Worm (Caenorhabditis elegans) whole organism, L4 larva: ENCODE results near the gene ncx-8.
A peak's percentile ranks its signal among the peaks of the same experiment; 100 is the strongest.

Source experiments
- D1046.2 ChIP-seq: fragments of 200-800 bp; sonication (Bioruptor generic); IDR thresholded peaks from 2 replicates; pipeline ENCODE4 v1.3.6; 2022; ENCODE audit warnings: missing genetic modification characterization, missing compliant biosample characterization
- F44E2.7 ChIP-seq: fragments of 200-800 bp; sonication (Bioruptor generic); IDR thresholded peaks from 2 replicates; pipeline ENCODE4 v2.1.2; 2022; ENCODE audit warnings: missing genetic modification characterization, missing compliant biosample characterization
- Y105C5A.15 ChIP-seq: fragments of 200-800 bp; sonication (Bioruptor generic); IDR thresholded peaks from 2 replicates; pipeline ENCODE4 v1.3.6; 2022; ENCODE audit warnings: missing genetic modification characterization, missing compliant biosample characterization
- Y75B8A.6 ChIP-seq: fragments of 200-800 bp; sonication (Bioruptor generic); IDR thresholded peaks from 2 replicates; pipeline ENCODE4 v1.3.6; 2022; ENCODE audit warnings: missing genetic modification reagents, missing genetic modification characterization, missing compliant biosample characterization
- ama-1 ChIP-seq: fragments of 150-350 bp; optimal IDR thresholded peaks from 2 replicates; lab custom pipeline; 2014; ENCODE audit warnings: inconsistent platforms, mixed read lengths
- ceh-62 ChIP-seq: sonication (generic microtip); optimal IDR thresholded peaks from 2 replicates; lab custom pipeline; 2017; ENCODE audit warnings: missing biosample characterization, missing genetic modification characterization
- daf-16 ChIP-seq, 3 experiments: sonication (generic microtip); optimal IDR thresholded peaks; 2 replicates each; lab custom pipeline; 2016 to 2017; ENCODE audit warnings: missing genetic modification characterization in 3 of 3, missing genetic modification reagents in 3 of 3, mild to moderate bottlenecking in 2 of 3, missing compliant biosample characterization in 2 of 3, missing biosample characterization in 1 of 3, moderate library complexity in 1 of 3
- daf-19 ChIP-seq: fragments of 200-800 bp; sonication (Bioruptor generic); conservative IDR thresholded peaks from 2 replicates; pipeline ENCODE4 v1.3.6; 2022; ENCODE audit warnings: missing genetic modification characterization, missing compliant biosample characterization
- dmd-6 ChIP-seq: fragments of 200-800 bp; sonication (Bioruptor generic); IDR thresholded peaks from 2 replicates; pipeline ENCODE4 v1.3.6; 2022; ENCODE audit warnings: missing genetic modification reagents, missing genetic modification characterization, missing compliant biosample characterization
- dve-1 ChIP-seq: sonication (generic microtip); optimal IDR thresholded peaks from 2 replicates; lab custom pipeline; 2017; ENCODE audit warnings: antibody characterized with exemption, mild to moderate bottlenecking, missing genetic modification characterization, missing compliant biosample characterization; ENCODE audit not compliant: insufficient read depth
- gei-8 ChIP-seq: fragments of 200-800 bp; sonication (Bioruptor generic); optimal IDR thresholded peaks from 2 replicates; lab custom pipeline; 2018; ENCODE audit warnings: mild to moderate bottlenecking, missing genetic modification characterization, missing compliant biosample characterization
- hlh-11 ChIP-seq: fragments of 200-800 bp; sonication (Bioruptor generic); optimal IDR thresholded peaks from 2 replicates; lab custom pipeline; 2018; ENCODE audit warnings: mild to moderate bottlenecking, missing genetic modification characterization, missing compliant biosample characterization
- hlh-30 ChIP-seq: sonication (generic microtip); optimal IDR thresholded peaks from 2 replicates; lab custom pipeline; 2017; ENCODE audit warnings: antibody characterized with exemption, mild to moderate bottlenecking, missing genetic modification characterization, missing compliant biosample characterization; ENCODE audit not compliant: insufficient read depth
- jun-1 ChIP-seq: fragments of 150-350 bp; optimal IDR thresholded peaks from 2 replicates; lab custom pipeline; 2014; ENCODE audit warnings: missing biosample characterization, missing genetic modification reagents, missing genetic modification characterization
- lin-1 ChIP-seq: fragments of 200-800 bp; sonication (Bioruptor generic); IDR thresholded peaks from 2 replicates; pipeline ENCODE4 v1.3.6; 2022; ENCODE audit warnings: missing genetic modification reagents, missing genetic modification characterization, missing compliant biosample characterization
- lin-15B ChIP-seq: fragments of 150-350 bp; sonication (generic microtip); optimal IDR thresholded peaks from 3 replicates; lab custom pipeline; 2014; ENCODE audit warnings: missing biosample characterization, missing genetic modification characterization
- lin-29 ChIP-seq: fragments of 200-800 bp; sonication (Bioruptor generic); IDR thresholded peaks from 2 replicates; pipeline ENCODE4 v1.3.6; 2022; ENCODE audit warnings: missing genetic modification reagents, missing genetic modification characterization, missing compliant biosample characterization
- lin-39 ChIP-seq: fragments of 150-350 bp; optimal IDR thresholded peaks from 2 replicates; lab custom pipeline; 2014; ENCODE audit warnings: missing biosample characterization, missing genetic modification reagents, missing genetic modification characterization
- lsy-2 ChIP-seq, 2 experiments: fragments of 150-350 bp in 1 of 2; sonication (generic microtip) in 1 of 2; optimal IDR thresholded peaks; 2 replicates each; lab custom pipeline; 2014 to 2017; ENCODE audit warnings: missing biosample characterization in 2 of 2, missing genetic modification characterization in 2 of 2
- mdl-1 ChIP-seq, 2 experiments: fragments of 150-350 bp in 1 of 2; sonication (generic microtip) in 1 of 2; optimal IDR thresholded peaks; 2 replicates each; lab custom pipeline; 2014 to 2017; ENCODE audit warnings: missing biosample characterization in 2 of 2, missing genetic modification characterization in 2 of 2
- mes-2 ChIP-seq: sonication (generic microtip); optimal IDR thresholded peaks from 2 replicates; lab custom pipeline; 2016; ENCODE audit warnings: missing genotype, mild to moderate bottlenecking, missing genetic modification characterization, missing compliant biosample characterization; ENCODE audit not compliant: poor library complexity, severe bottlenecking
- mxl-3 ChIP-seq: fragments of 200-800 bp; sonication (Bioruptor generic); optimal IDR thresholded peaks from 2 replicates; lab custom pipeline; 2018; ENCODE audit warnings: mild to moderate bottlenecking, missing genetic modification characterization, missing compliant biosample characterization
- nhr-10 ChIP-seq: fragments of 150-350 bp; optimal IDR thresholded peaks from 2 replicates; lab custom pipeline; 2014; ENCODE audit warnings: missing biosample characterization, missing genetic modification characterization
- nhr-102 ChIP-seq: sonication (generic microtip); optimal IDR thresholded peaks from 2 replicates; lab custom pipeline; 2016; ENCODE audit warnings: mild to moderate bottlenecking, missing genetic modification characterization, moderate library complexity, missing compliant biosample characterization
- nhr-28 ChIP-seq: fragments of 150-350 bp; optimal IDR thresholded peaks from 2 replicates; lab custom pipeline; 2014; ENCODE audit warnings: missing biosample characterization, missing genetic modification characterization
- nhr-48 ChIP-seq: sonication (generic microtip); optimal IDR thresholded peaks from 2 replicates; lab custom pipeline; 2016; ENCODE audit warnings: mild to moderate bottlenecking, missing genetic modification characterization, missing compliant biosample characterization
- nhr-6 ChIP-seq: fragments of 150-350 bp; optimal IDR thresholded peaks from 2 replicates; lab custom pipeline; 2014; ENCODE audit warnings: missing biosample characterization, missing genetic modification characterization
- nhr-77 ChIP-seq: fragments of 150-350 bp; optimal IDR thresholded peaks from 2 replicates; lab custom pipeline; 2014; ENCODE audit warnings: missing biosample characterization, missing genetic modification characterization
- php-3 ChIP-seq: fragments of 200-800 bp; sonication (Bioruptor generic); IDR thresholded peaks from 2 replicates; pipeline ENCODE4 v1.3.6; 2022; ENCODE audit warnings: missing genetic modification reagents, missing genetic modification characterization, missing compliant biosample characterization
- pqm-1 ChIP-seq: sonication (generic microtip); optimal IDR thresholded peaks from 2 replicates; lab custom pipeline; 2017; ENCODE audit warnings: missing biosample characterization, missing genetic modification characterization
- set-16 ChIP-seq: fragments of 200-800 bp; sonication (Bioruptor generic); IDR thresholded peaks from 2 replicates; pipeline ENCODE4 v1.3.6; 2022; ENCODE audit warnings: missing genetic modification reagents, missing genetic modification characterization, missing compliant biosample characterization
- snpc-1.2 ChIP-seq: fragments of 200-800 bp; sonication (Bioruptor generic); IDR thresholded peaks from 2 replicates; pipeline ENCODE4 v1.3.6; 2022; ENCODE audit warnings: missing genetic modification reagents, missing genetic modification characterization, missing compliant biosample characterization
- tra-1 ChIP-seq: fragments of 200-800 bp; sonication (Bioruptor generic); IDR thresholded peaks from 2 replicates; pipeline ENCODE4 v1.3.6; 2022; ENCODE audit warnings: missing genetic modification reagents, missing genetic modification characterization, missing compliant biosample characterization
- unc-39 ChIP-seq: sonication (generic microtip); optimal IDR thresholded peaks from 2 replicates; lab custom pipeline; 2017; ENCODE audit warnings: missing biosample characterization, missing genetic modification characterization
- unc-62 ChIP-seq, 3 experiments: fragments of 150-350 bp in 1 of 3; sonication (generic microtip); optimal IDR thresholded peaks in 2 of 3; peaks in 1 of 3; 1 replicate in 1 of 3; 2 replicates in 2 of 3; lab custom pipeline; 2014 to 2017; ENCODE audit warnings: missing biosample characterization in 3 of 3, missing genetic modification characterization in 3 of 3, missing genetic modification reagents in 3 of 3, missing genotype in 1 of 3
- zag-1 ChIP-seq: fragments of 150-350 bp; optimal IDR thresholded peaks from 2 replicates; lab custom pipeline; 2014; ENCODE audit warnings: missing biosample characterization, missing genetic modification characterization
- ztf-11 ChIP-seq: fragments of 150-350 bp; optimal IDR thresholded peaks from 2 replicates; lab custom pipeline; 2014; ENCODE audit warnings: missing biosample characterization, missing genetic modification characterization

ncx-8 gene

DNA sequence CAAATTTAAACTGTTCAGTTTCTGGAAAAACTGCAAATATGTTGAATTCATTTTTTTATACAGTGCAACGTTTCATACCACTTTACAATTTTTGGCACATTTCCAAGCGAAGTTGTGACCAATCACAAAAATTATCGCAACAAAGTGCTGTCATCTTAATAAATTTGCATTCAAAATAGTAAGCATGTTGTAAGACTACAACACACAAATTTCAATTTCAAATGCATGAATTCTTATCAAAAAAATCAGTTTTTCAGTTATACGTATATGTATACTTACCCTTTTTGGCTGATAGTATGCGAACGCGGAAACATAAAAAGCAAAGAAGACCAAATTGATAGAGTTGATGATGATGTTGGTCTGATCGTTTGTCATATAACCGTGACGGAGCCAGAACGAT lies 43.2 kb upstream of the ncx-8 start (continued):
- 0 out of 2 replicates have a peak, but pooled peaks have one; percentile 23 for TF ChIP-seq tra-1
- no peak for TF ChIP-seq lin-15B
- TF ChIP-seq jun-1 (tag; lab: Kevin White, UChicago), result no peak
- TF ChIP-seq snpc-1.2 (GFP tag; lab: Robert Waterston, UW), result no peak
- no peak for TF ChIP-seq hlh-30 (tag; lab: Kevin White, UChicago)
- no peak for TF ChIP-seq ceh-62 (tag; lab: Kevin White, UChicago)
- no peak for TF ChIP-seq unc-62 (GFP tag; optimal IDR thresholded peaks at IDR 0.05 in 1 of 2; lab: Kevin White, UChicago)
- TF ChIP-seq unc-62 (tag; optimal IDR thresholded peaks at IDR 0.05; lab: Kevin White, UChicago), result no peak
- TF ChIP-seq Y105C5A.15 (GFP tag; lab: Robert Waterston, UW), result no peak
- no peak for TF ChIP-seq unc-39 (tag; lab: Kevin White, UChicago)
- TF ChIP-seq set-16 (GFP tag; lab: Robert Waterston, UW), result no peak
- TF ChIP-seq nhr-6 (tag; lab: Kevin White, UChicago), result no peak
- TF ChIP-seq F44E2.7, result no peak
- TF ChIP-seq lsy-2 (tag; optimal IDR thresholded peaks at IDR 0.05; lab: Kevin White, UChicago), result no peak
- peak; percentile 89 for TF ChIP-seq pqm-1 (tag; lab: Kevin White, UChicago)
- peak in 1 of 2 experiments; percentile 46 for TF ChIP-seq mdl-1 (tag; optimal IDR thresholded peaks at IDR 0.05; lab: Kevin White, UChicago)
- peak; percentile 14 for TF ChIP-seq nhr-48 (tag; lab: Kevin White, UChicago)
- TF ChIP-seq nhr-77 (tag; lab: Kevin White, UChicago), result peak; percentile 76
- TF ChIP-seq Y75B8A.6 (GFP tag; lab: Robert Waterston, UW), result no peak
- TF ChIP-seq gei-8, result no peak
- peak; percentile 99 for TF ChIP-seq nhr-28 (tag; lab: Kevin White, UChicago)
- TF ChIP-seq daf-19 (GFP tag; lab: Robert Waterston, UW), result no peak
- TF ChIP-seq hlh-11, result peak; percentile 82
- no peak for TF ChIP-seq zag-1

DNA sequence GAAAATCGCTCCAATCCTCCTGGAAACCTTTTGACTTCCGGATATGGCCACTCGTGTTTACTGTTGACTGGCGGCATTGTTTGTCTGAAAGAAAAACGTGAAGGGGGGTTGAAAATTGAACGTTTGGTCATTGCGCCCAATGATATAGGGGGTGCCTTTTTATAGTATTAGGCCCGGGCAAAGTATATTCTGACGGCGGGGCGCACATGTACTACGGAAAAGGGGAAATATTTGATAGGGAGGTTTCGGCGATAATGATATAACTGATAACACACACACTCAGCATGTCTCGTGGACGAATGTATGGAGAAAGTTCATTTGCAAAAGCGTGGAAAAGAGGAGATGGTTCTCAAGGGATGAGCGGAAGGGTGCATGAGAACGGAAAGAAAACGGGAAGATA lies 40.6 kb upstream of the ncx-8 start, which contains the start of gene cpt-4:
Gene cpt-4 (minus strand): TSS at position 84 of the 400 bp plus-strand sequence.
- TF ChIP-seq php-3 (GFP tag; lab: Robert Waterston, UW), result peak; percentile 41; the same call in 1 of the 2 replicates
- TF ChIP-seq nhr-10 (tag; lab: Kevin White, UChicago), result no peak
- TF ChIP-seq mxl-3 (GFP tag; lab: Kevin White, UChicago), result peak; percentile 90
- TF ChIP-seq nhr-48 (tag; lab: Kevin White, UChicago), result peak; percentile 34
- no peak for TF ChIP-seq lin-29 (GFP tag; lab: Robert Waterston, UW)
- TF ChIP-seq nhr-102 (tag; lab: Kevin White, UChicago), result peak; percentile 41
- no peak for TF ChIP-seq ztf-11 (tag; lab: Kevin White, UChicago)
- peak; percentile 83 for TF ChIP-seq pqm-1 (tag; lab: Kevin White, UChicago)
- peak; percentile 85 for TF ChIP-seq nhr-28 (tag; lab: Kevin White, UChicago)
- TF ChIP-seq dmd-6, result peak; percentile 81
- TF ChIP-seq hlh-30 (tag; lab: Kevin White, UChicago), result peak; percentile 29
- no peak for TF ChIP-seq daf-16 (GFP tag; optimal IDR thresholded peaks at IDR 0.05; lab: Kevin White, UChicago)
- TF ChIP-seq daf-16 (tag; optimal IDR thresholded peaks at IDR 0.05; lab: Kevin White, UChicago), result peak; percentile 29
- peak in 1 of 2 experiments; percentile 76 for TF ChIP-seq mdl-1 (tag; optimal IDR thresholded peaks at IDR 0.05; lab: Kevin White, UChicago)
- peak; percentile 83 for TF ChIP-seq hlh-11
- TF ChIP-seq dve-1 (tag; lab: Kevin White, UChicago), result peak; percentile 48
- no peak for TF ChIP-seq ceh-62 (tag; lab: Kevin White, UChicago)
- peak; percentile 22 for TF ChIP-seq mes-2 (tag; lab: Kevin White, UChicago)
- 0 out of 2 replicates have a peak, but pooled peaks have one; percentile 55 for TF ChIP-seq lin-1 (GFP tag; lab: Robert Waterston, UW)
- TF ChIP-seq lin-39 (tag; lab: Kevin White, UChicago), result no peak

DNA sequence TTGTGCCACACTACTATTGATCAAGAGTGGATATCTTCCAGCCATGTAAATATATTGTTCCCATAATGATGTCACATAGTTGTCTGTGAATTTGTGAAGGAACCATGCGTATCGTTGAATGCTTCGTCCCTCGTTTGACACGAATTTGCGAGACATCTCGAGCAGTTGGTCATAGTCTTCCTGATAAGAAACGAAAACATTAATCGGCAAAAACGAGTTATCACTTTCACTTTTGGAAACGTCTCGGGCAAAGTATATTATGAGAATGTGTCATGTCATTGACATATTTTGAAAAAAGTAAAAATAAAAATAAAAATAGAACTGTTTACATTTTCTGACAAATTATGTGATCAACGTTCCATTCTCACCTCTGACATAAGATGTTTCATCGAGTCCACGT lies 39.4 kb upstream of the ncx-8 start:
- no peak for TF ChIP-seq daf-16 (GFP tag; optimal IDR thresholded peaks at IDR 0.05; lab: Kevin White, UChicago)
- peak; percentile 30 for TF ChIP-seq daf-16 (tag; optimal IDR thresholded peaks at IDR 0.05; lab: Kevin White, UChicago)
- peak; percentile 17 for TF ChIP-seq hlh-30 (tag; lab: Kevin White, UChicago)
- TF ChIP-seq snpc-1.2 (GFP tag; lab: Robert Waterston, UW), result no peak
- TF ChIP-seq hlh-11, result peak; percentile 70
- peak; percentile 77 for TF ChIP-seq dmd-6
- TF ChIP-seq ama-1, result no peak
- TF ChIP-seq nhr-48 (tag; lab: Kevin White, UChicago), result peak; percentile 39
- TF ChIP-seq pqm-1 (tag; lab: Kevin White, UChicago), result peak; percentile 10
- no peak for TF ChIP-seq D1046.2 (GFP tag; lab: Robert Waterston, UW)
- peak; percentile 37 for TF ChIP-seq nhr-102 (tag; lab: Kevin White, UChicago)
- TF ChIP-seq mxl-3 (GFP tag; lab: Kevin White, UChicago), result peak; percentile 12
- TF ChIP-seq dve-1 (tag; lab: Kevin White, UChicago), result peak; percentile 18
- TF ChIP-seq nhr-28 (tag; lab: Kevin White, UChicago), result peak; percentile 25
- 0 out of 2 replicates have a peak, but pooled peaks have one; percentile 24 for TF ChIP-seq php-3 (GFP tag; lab: Robert Waterston, UW)
